Fruit fly (Drosophila melanogaster): ENCODE measurements around the gene CG5078.
A peak's percentile ranks its signal among the peaks of the same experiment; 100 is the strongest.

The CG5078 gene

dm6 chr3L:20493417-20494261 is 12.2 kb upstream of the CG5078 start (continued):
- TF ChIP-seq CG15514 (GFP tag; optimal IDR thresholded peaks at IDR 0.05) = peak; percentile 56
- TF ChIP-seq nau (GFP tag; optimal IDR thresholded peaks at IDR 0.05) = peak; percentile 53
- peak; percentile 89 for TF ChIP-seq CG11695 (GFP tag; IDR thresholded peaks at IDR 0.05)
- TF ChIP-seq CG7372 (GFP tag; IDR thresholded peaks at IDR 0.05) = peak; percentile 55
- peak; percentile 88 for TF ChIP-seq Drgx (GFP tag; IDR thresholded peaks at IDR 0.05)
- TF ChIP-seq repo (GFP tag; optimal IDR thresholded peaks at IDR 0.05) = no peak
- peak; percentile 56 for TF ChIP-seq Awh (GFP tag; IDR thresholded peaks at IDR 0.05)
- TF ChIP-seq pum (GFP tag; optimal IDR thresholded peaks at IDR 0.05) = no peak
- peak; percentile 41; the same call in 1 of the 3 replicates for TF ChIP-seq CG7357 (GFP tag; IDR thresholded peaks at IDR 0.05)
- peak; percentile 37 to 53 for TF ChIP-seq Pdp1 (GFP tag; optimal IDR thresholded peaks at IDR 0.05)
- no peak for TF ChIP-seq stwl (tag; optimal IDR thresholded peaks at IDR 0.05)
- peak; percentile 32; the same call in 1 of the 3 replicates for TF ChIP-seq CG11093 (GFP tag; IDR thresholded peaks at IDR 0.05)
- TF ChIP-seq bcd (GFP tag; optimal IDR thresholded peaks at IDR 0.05) = peak; percentile 69
- TF ChIP-seq CG17829 (tag; optimal IDR thresholded peaks at IDR 0.05) = peak; percentile 70
- TF ChIP-seq eyg (GFP tag; optimal IDR thresholded peaks at IDR 0.05) = peak; percentile 39
- TF ChIP-seq kni (GFP tag; optimal IDR thresholded peaks at IDR 0.05) = peak; percentile 39
- peak; percentile 23 for TF ChIP-seq CG12219 (GFP tag; optimal IDR thresholded peaks at IDR 0.05)
- no peak for TF ChIP-seq Dref (GFP tag; IDR thresholded peaks at IDR 0.05)
- peak; percentile 35 for TF ChIP-seq CG3407 (GFP tag; optimal IDR thresholded peaks at IDR 0.05)
- no peak for TF ChIP-seq Optix (GFP tag; IDR thresholded peaks at IDR 0.05)
- TF ChIP-seq CG10543 (GFP tag; optimal IDR thresholded peaks at IDR 0.05) = peak; percentile 15
- peak; percentile 41 for TF ChIP-seq vfl (GFP tag; optimal IDR thresholded peaks at IDR 0.05)
- TF ChIP-seq NC2β (GFP tag; optimal IDR thresholded peaks at IDR 0.05) = no peak
- TF ChIP-seq pb (GFP tag; optimal IDR thresholded peaks at IDR 0.05) = no peak
- TF ChIP-seq pfk (GFP tag; optimal IDR thresholded peaks at IDR 0.05) = peak; percentile 11
- peak; percentile 12 for TF ChIP-seq Myb (GFP tag; optimal IDR thresholded peaks at IDR 0.05)
- TF ChIP-seq CG2889 (GFP tag; IDR thresholded peaks at IDR 0.05) = no peak
- peak; percentile 77 for TF ChIP-seq CG31224 (GFP tag; IDR thresholded peaks at IDR 0.05)
- no peak for TF ChIP-seq CG17612 (GFP tag; IDR thresholded peaks at IDR 0.05)
- peak; percentile 23 for TF ChIP-seq CG10979 (tag; optimal IDR thresholded peaks at IDR 0.05)
- TF ChIP-seq MTF-1 (GFP tag; optimal IDR thresholded peaks at IDR 0.05; ENCODE audit: borderline replicate concordance) = peak; percentile 59
- TF ChIP-seq ems (GFP tag; optimal IDR thresholded peaks at IDR 0.05) = peak; percentile 20
- TF ChIP-seq Opbp (GFP tag; IDR thresholded peaks at IDR 0.05; ENCODE audit: partially characterized antibody) = no peak
- 0 out of 2 replicates have a peak, but pooled peaks have one; percentile 33 for TF ChIP-seq toy (GFP tag; IDR thresholded peaks at IDR 0.05)
- no peak for TF ChIP-seq dan (GFP tag; IDR thresholded peaks at IDR 0.05)
- no peak for TF ChIP-seq B-H2 (GFP tag; optimal IDR thresholded peaks at IDR 0.05)
- TF ChIP-seq CG16779 (GFP tag; IDR thresholded peaks at IDR 0.05) = no peak
- peak; percentile 67 for TF ChIP-seq Xbp1 (GFP tag; optimal IDR thresholded peaks at IDR 0.05)
- peak; percentile 29; the same call in 1 of the 2 replicates for TF ChIP-seq klu (GFP tag; IDR thresholded peaks at IDR 0.05)
- TF ChIP-seq ewg (GFP tag; optimal IDR thresholded peaks at IDR 0.05) = peak; percentile 15
- peak; percentile 55 for TF ChIP-seq HmgZ (tag; optimal IDR thresholded peaks at IDR 0.05)
- peak; percentile 51 for TF ChIP-seq CG13624 (GFP tag; optimal IDR thresholded peaks at IDR 0.05)
- peak; percentile 43 for TF ChIP-seq onecut (GFP tag; IDR thresholded peaks at IDR 0.05)
- no peak for TF ChIP-seq grn (GFP tag; optimal IDR thresholded peaks at IDR 0.05)
- peak; percentile 79 for TF ChIP-seq Xrp1 (GFP tag; IDR thresholded peaks at IDR 0.05)
- TF ChIP-seq CG6689 (GFP tag; IDR thresholded peaks at IDR 0.05) = peak; percentile 81
- peak; percentile 18 to 89 for TF ChIP-seq Hr51 (GFP tag; optimal IDR thresholded peaks at IDR 0.05)
- TF ChIP-seq maf-S (GFP tag; optimal IDR thresholded peaks at IDR 0.05) = peak; percentile 30
- TF ChIP-seq CG17359 (tag; optimal IDR thresholded peaks at IDR 0.05) = peak; percentile 76
